Worm (Caenorhabditis elegans) whole organism, L4/young adult: ENCODE data around the gene ref-1.

Experiments
- dao-5 ChIP-seq: sonication (generic microtip); optimal IDR thresholded peaks from 2 replicates; lab custom pipeline; 2016; ENCODE audit warnings: missing genotype, missing genetic modification characterization, moderate library complexity, missing compliant biosample characterization
- him-1 ChIP-seq: sonication (generic microtip); optimal IDR thresholded peaks from 2 replicates; lab custom pipeline; 2016; ENCODE audit warnings: missing genotype, missing genetic modification reagents, missing genetic modification characterization, missing compliant biosample characterization

- TF ChIP-seq him-1 (tag; lab: Kevin White, UChicago), result peak; percentile 22
- no peak for TF ChIP-seq dao-5 (tag; lab: Kevin White, UChicago)
Observed at ce11 chrII:10174338-10174737, 43.9 kb upstream of the ref-1 start, which contains the start of gene F33H1.4.
